Fruit fly (Drosophila melanogaster) whole organism, adult: Measurements from ENCODE around the gene CG11854.

ENCODE experiments used
- CG12768 ChIP-seq: fragments of 200-800 bp; sonication (Bioruptor generic); optimal IDR thresholded peaks from 2 replicates; lab custom pipeline; 2017; ENCODE audit warnings: missing biosample characterization, missing genetic modification characterization, mild to moderate bottlenecking, moderate library complexity, missing genetic modification reagents
- CG1620 ChIP-seq: fragments of 200-800 bp; sonication (Bioruptor generic); optimal IDR thresholded peaks from 2 replicates; lab custom pipeline; 2016; ENCODE audit warnings: missing biosample characterization, missing genetic modification characterization
- Clk ChIP-seq: fragments of 200-800 bp; sonication (Bioruptor generic); optimal IDR thresholded peaks from 2 replicates; lab custom pipeline; 2017; ENCODE audit warnings: missing biosample characterization, missing genetic modification characterization
- Crg-1 ChIP-seq: fragments of 200-800 bp; sonication (Bioruptor generic); optimal IDR thresholded peaks from 2 replicates; lab custom pipeline; 2016; ENCODE audit warnings: missing biosample characterization, missing genetic modification characterization
- cnc ChIP-seq, 2 experiments: fragments of >200 bp; optimal IDR thresholded peaks; 2 replicates each; lab custom pipeline; 2017
- ovo ChIP-seq: fragments of 200-800 bp; sonication (Bioruptor generic); optimal IDR thresholded peaks from 2 replicates; lab custom pipeline; 2016; ENCODE audit warnings: missing biosample characterization, missing genetic modification characterization
- toe ChIP-seq: fragments of 200-800 bp; sonication (Bioruptor generic); optimal IDR thresholded peaks from 2 replicates; lab custom pipeline; 2016; ENCODE audit warnings: missing biosample characterization, missing genetic modification characterization

dm6 chr3R:25239880-25240279 is 1.9 kb upstream of the CG11854 start, which contains the start of gene to:
- TF ChIP-seq Crg-1 (GFP tag; lab: Kevin White, UChicago) (no peak), Clk (no peak), CG12768 (no peak), cnc (optimal IDR thresholded peaks at IDR 0.05; lab: Kevin White, UChicago) (no peak), toe (GFP tag; lab: Kevin White, UChicago) (no peak), ovo (GFP tag; lab: Kevin White, UChicago) (no peak), CG1620 (no peak)
